Worm (Caenorhabditis elegans): ENCODE data around the gene C29F9.5.

Gene C29F9.5

ce11 chrIII:156645-157044, 39.3 kb downstream of the C29F9.5 start, which contains the start of the genes zig-13 and ver-1:
TSS of gene zig-13 (minus strand) at chrIII:156745.
TSS of gene ver-1 (plus strand) at chrIII:156824.
- no peak for TF ChIP-seq madf-10 (tag; optimal IDR thresholded peaks at IDR 0.05)
- no peak for TF ChIP-seq Y67H2A.10 (GFP tag; conservative IDR thresholded peaks at IDR 0.05)
- TF ChIP-seq F57A8.1 (GFP tag; optimal IDR thresholded peaks at IDR 0.05) = no peak
- TF ChIP-seq ceh-58 (GFP tag; IDR thresholded peaks at IDR 0.05) = no peak
- no peak for TF ChIP-seq F52B5.7 (tag; optimal IDR thresholded peaks at IDR 0.05)
- no peak for TF ChIP-seq egrh-3 (GFP tag; IDR thresholded peaks at IDR 0.05)
- no peak for TF ChIP-seq mes-4 (tag; optimal IDR thresholded peaks at IDR 0.05)
- TF ChIP-seq madf-3 (GFP tag; IDR thresholded peaks at IDR 0.05) = no peak
- no peak for TF ChIP-seq B0336.3 (GFP tag; IDR thresholded peaks at IDR 0.05)
- TF ChIP-seq nfya-1 (tag; optimal IDR thresholded peaks at IDR 0.05; ENCODE audit: borderline replicate concordance, insufficient read depth) = no peak
- no peak for TF ChIP-seq bed-1 (GFP tag; IDR thresholded peaks at IDR 0.05)
- TF ChIP-seq repo-1 (tag; optimal IDR thresholded peaks at IDR 0.05) = no peak
- TF ChIP-seq sptf-2 (GFP tag; optimal IDR thresholded peaks at IDR 0.05) = no peak
- TF ChIP-seq ztf-26 (tag; optimal IDR thresholded peaks at IDR 0.05) = no peak
- TF ChIP-seq tbp1 (GFP tag; optimal IDR thresholded peaks at IDR 0.05) = no peak

DNA sequence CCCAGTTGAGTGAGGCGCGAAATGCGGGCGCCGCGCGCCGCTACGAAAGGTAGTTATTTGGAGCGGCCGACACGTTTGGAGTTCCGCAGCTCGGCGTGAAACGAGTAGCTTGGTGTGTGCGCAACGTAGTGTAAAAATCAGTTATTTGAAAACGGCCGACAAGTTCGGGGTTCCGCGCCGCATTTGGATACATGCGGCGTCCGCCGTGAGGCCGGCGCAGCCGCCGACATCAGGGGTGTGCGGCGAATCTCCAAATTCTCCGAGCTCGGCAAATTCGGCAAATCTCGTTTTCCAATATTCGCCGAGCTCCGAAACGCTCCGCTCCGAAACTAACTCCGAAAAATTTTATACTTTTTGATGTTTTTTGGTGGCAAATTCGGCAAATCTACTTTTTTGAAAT, 40.7 kb downstream of the C29F9.5 start:
- TF ChIP-seq fkh-3 (tag; optimal IDR thresholded peaks at IDR 0.05) (no peak), zfh-2 (GFP tag; conservative IDR thresholded peaks at IDR 0.05) (peak; percentile 60; the same call in 1 of the 2 replicates), nfya-2 (GFP tag; IDR thresholded peaks at IDR 0.05) (0 out of 2 replicates have a peak, but pooled peaks have one; percentile 33), egrh-3 (GFP tag; IDR thresholded peaks at IDR 0.05) (peak; percentile 34; the same call in 1 of the 2 replicates), unc-62 (GFP tag; optimal IDR thresholded peaks at IDR 0.05) (no peak)

DNA sequence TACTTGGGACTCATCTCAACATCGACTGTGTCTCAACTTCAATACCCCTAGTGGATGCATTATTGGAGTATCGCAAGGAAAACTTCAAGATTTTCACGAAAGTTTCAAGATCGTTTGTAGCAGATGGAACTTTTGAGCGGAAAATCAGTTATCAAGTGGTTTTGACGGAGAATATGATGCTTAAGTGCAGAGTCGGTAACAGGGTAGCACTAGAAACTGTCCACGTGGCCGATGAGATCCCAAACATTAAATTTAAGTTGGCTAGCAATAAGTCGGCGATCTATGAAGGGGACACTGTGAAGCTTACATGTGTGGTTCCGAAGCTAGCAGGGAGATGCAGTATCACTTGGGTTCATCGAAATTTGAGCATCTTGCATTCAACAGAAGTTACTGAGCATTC, 41.8 kb downstream of the C29F9.5 start:
- 0 out of 2 replicates have a peak, but pooled peaks have one; percentile 39 for TF ChIP-seq madf-3 (GFP tag; IDR thresholded peaks at IDR 0.05)
- no peak for TF ChIP-seq hlh-12 (tag; optimal IDR thresholded peaks at IDR 0.05)

- TF ChIP-seq madf-3 (GFP tag; IDR thresholded peaks at IDR 0.05) = 0 out of 2 replicates have a peak, but pooled peaks have one; percentile 0
- TF ChIP-seq F22D6.2 (tag; optimal IDR thresholded peaks at IDR 0.05) = no peak
- TF ChIP-seq let-526 (GFP tag; IDR thresholded peaks at IDR 0.05) = no peak
- TF ChIP-seq lir-1 (GFP tag; conservative IDR thresholded peaks at IDR 0.05) = no peak
- TF ChIP-seq ceh-58 (GFP tag; IDR thresholded peaks at IDR 0.05) = no peak
- TF ChIP-seq zfh-2 (GFP tag; conservative IDR thresholded peaks at IDR 0.05) = peak; percentile 63; the same call in 1 of the 2 replicates
- TF ChIP-seq unc-62 (GFP tag; optimal IDR thresholded peaks at IDR 0.05) = no peak
- TF ChIP-seq Y67H2A.10 (GFP tag; conservative IDR thresholded peaks at IDR 0.05) = no peak
- no peak for TF ChIP-seq D2030.7 (GFP tag; IDR thresholded peaks at IDR 0.05)
- TF ChIP-seq fkh-3 (tag; optimal IDR thresholded peaks at IDR 0.05) = peak; percentile 19
- no peak for TF ChIP-seq lin-35 (GFP tag; optimal IDR thresholded peaks at IDR 0.05)
- TF ChIP-seq ccch-3 (GFP tag; optimal IDR thresholded peaks at IDR 0.05) = no peak
- TF ChIP-seq hmg-1.2 (GFP tag; IDR thresholded peaks at IDR 0.05) = no peak
- TF ChIP-seq unc-130 (GFP tag; optimal IDR thresholded peaks at IDR 0.05) = no peak
- TF ChIP-seq dox-1 (GFP tag; IDR thresholded peaks at IDR 0.05) = no peak
- TF ChIP-seq ekl-4 (GFP tag; IDR thresholded peaks at IDR 0.05) = peak; percentile 38; the same call in 1 of the 2 replicates
- no peak for TF ChIP-seq lin-40 (tag; optimal IDR thresholded peaks at IDR 0.05)
- no peak for TF ChIP-seq die-1 (tag; optimal IDR thresholded peaks at IDR 0.05)
- TF ChIP-seq mxl-1 (tag; optimal IDR thresholded peaks at IDR 0.05) = no peak
- no peak for TF ChIP-seq nhr-90 (tag; optimal IDR thresholded peaks at IDR 0.05)
- no peak for TF ChIP-seq nfya-2 (GFP tag; IDR thresholded peaks at IDR 0.05)
- no peak for TF ChIP-seq chd-7 (tag; optimal IDR thresholded peaks at IDR 0.05)
- TF ChIP-seq aptf-2 (GFP tag; conservative IDR thresholded peaks at IDR 0.05) = no peak
- no peak for TF ChIP-seq F52B5.7 (tag; optimal IDR thresholded peaks at IDR 0.05)
- no peak for TF ChIP-seq dpl-1 (GFP tag; optimal IDR thresholded peaks at IDR 0.05)
- no peak for TF ChIP-seq madf-10 (tag; optimal IDR thresholded peaks at IDR 0.05)
- no peak for TF ChIP-seq tbx-9 (tag; optimal IDR thresholded peaks at IDR 0.05; ENCODE audit: borderline replicate concordance)
- TF ChIP-seq F55B11.4 (tag; optimal IDR thresholded peaks at IDR 0.05; ENCODE audit: borderline replicate concordance, insufficient read depth) = no peak
- no peak for TF ChIP-seq mes-4 (tag; optimal IDR thresholded peaks at IDR 0.05)
- no peak for TF ChIP-seq ZK185.1 (tag; optimal IDR thresholded peaks at IDR 0.05; ENCODE audit: poor library complexity, severe bottlenecking)
- no peak for TF ChIP-seq F33H1.4 (GFP tag; IDR thresholded peaks at IDR 0.05)
- no peak for TF ChIP-seq ama-1 (optimal IDR thresholded peaks at IDR 0.05)
- TF ChIP-seq ama-1 (GFP tag; optimal IDR thresholded peaks at IDR 0.05) = no peak
Measured at ce11 chrIII:159665-160064, 42.4 kb downstream of the C29F9.5 start.

Data from whole organism, young adult.